Fruit fly (Drosophila melanogaster) whole organism, embryonic: ENCODE measurements around the gene gw.

Experiments
- Aef1 ChIP-seq: fragments of 200-800 bp; sonication (Bioruptor generic); IDR thresholded peaks from 3 replicates; pipeline ENCODE4 v1.3.6; 2022; ENCODE audit warnings: missing biosample characterization, missing genetic modification characterization
- CG10209 ChIP-seq: fragments of 200-800 bp; sonication (Bioruptor generic); optimal IDR thresholded peaks from 3 replicates; lab custom pipeline; 2017; ENCODE audit warnings: missing biosample characterization, mild to moderate bottlenecking, missing genetic modification characterization, missing genetic modification reagents
- CG10366 ChIP-seq: fragments of 200-800 bp; sonication (Bioruptor generic); IDR thresholded peaks from 2 replicates; pipeline ENCODE4 v1.3.6; 2022; ENCODE audit warnings: missing biosample characterization, missing genetic modification characterization
- CG10462 ChIP-seq: fragments of 200-800 bp; sonication (Bioruptor generic); optimal IDR thresholded peaks from 2 replicates; lab custom pipeline; 2016; ENCODE audit warnings: missing biosample characterization, missing genetic modification characterization
- CG12219 ChIP-seq: fragments of 200-800 bp; sonication (Bioruptor generic); optimal IDR thresholded peaks from 3 replicates; lab custom pipeline; 2018; ENCODE audit warnings: missing biosample characterization, mild to moderate bottlenecking, missing genetic modification characterization
- CG12391 ChIP-seq: fragments of 200-800 bp; sonication (Bioruptor generic); optimal IDR thresholded peaks from 3 replicates; lab custom pipeline; 2018; ENCODE audit warnings: missing biosample characterization, mild to moderate bottlenecking, missing genetic modification characterization, moderate library complexity
- CG13287 ChIP-seq: fragments of 200-800 bp; sonication (Bioruptor generic); IDR thresholded peaks from 2 replicates; pipeline ENCODE4 v1.3.6; 2022; ENCODE audit warnings: missing biosample characterization, missing genetic modification characterization; ENCODE audit not compliant: partially characterized antibody
- CG13296 ChIP-seq: fragments of 200-800 bp; sonication (Bioruptor generic); optimal IDR thresholded peaks from 3 replicates; lab custom pipeline; 2018; ENCODE audit warnings: missing biosample characterization, mild to moderate bottlenecking, missing genetic modification characterization
- CG13424 ChIP-seq: fragments of 200-800 bp; sonication (Bioruptor generic); optimal IDR thresholded peaks from 2 replicates; lab custom pipeline; 2019; ENCODE audit warnings: missing biosample characterization, mild to moderate bottlenecking, missing genetic modification characterization, moderate library complexity
- CG13894 ChIP-seq: fragments of 200-800 bp; sonication (Bioruptor generic); optimal IDR thresholded peaks from 3 replicates; lab custom pipeline; 2018; ENCODE audit warnings: missing biosample characterization, mild to moderate bottlenecking, missing genetic modification characterization, moderate library complexity
- CG1603 ChIP-seq: fragments of 200-800 bp; sonication (Bioruptor generic); optimal IDR thresholded peaks from 2 replicates; lab custom pipeline; 2019; ENCODE audit warnings: missing biosample characterization, mild to moderate bottlenecking, missing genetic modification characterization, moderate library complexity
- CG17328 ChIP-seq: fragments of 200-800 bp; sonication (Bioruptor generic); IDR thresholded peaks from 2 replicates; pipeline ENCODE4 v1.3.6; 2022; ENCODE audit warnings: missing biosample characterization, missing genetic modification characterization
- CG17829 ChIP-seq: fragments of 200-800 bp; optimal IDR thresholded peaks from 2 replicates; lab custom pipeline; 2019; ENCODE audit warnings: missing biosample characterization, mild to moderate bottlenecking, missing genetic modification characterization, moderate library complexity
- CG17912 ChIP-seq: fragments of 200-800 bp; sonication (Bioruptor generic); optimal IDR thresholded peaks from 2 replicates; lab custom pipeline; 2018; ENCODE audit warnings: missing biosample characterization, mild to moderate bottlenecking, missing genetic modification characterization
- CG2116 ChIP-seq: fragments of 200-800 bp; sonication (Bioruptor generic); optimal IDR thresholded peaks from 3 replicates; lab custom pipeline; 2018; ENCODE audit warnings: missing biosample characterization, mild to moderate bottlenecking, missing genetic modification characterization
- CG30403 ChIP-seq: fragments of 200-800 bp; sonication (Bioruptor generic); optimal IDR thresholded peaks from 3 replicates; lab custom pipeline; 2016; ENCODE audit warnings: missing biosample characterization, missing genetic modification characterization
- CG31388 ChIP-seq: fragments of 200-800 bp; sonication (Bioruptor generic); optimal IDR thresholded peaks from 2 replicates; lab custom pipeline; 2016; ENCODE audit warnings: missing biosample characterization, missing genetic modification characterization
- CG3163 ChIP-seq: fragments of 200-800 bp; sonication (Bioruptor generic); optimal IDR thresholded peaks from 3 replicates; lab custom pipeline; 2016; ENCODE audit warnings: missing biosample characterization, missing genetic modification characterization
- CG32532 ChIP-seq: fragments of 200-800 bp; sonication (Bioruptor generic); IDR thresholded peaks from 2 replicates; pipeline ENCODE4 v1.3.6; 2022; ENCODE audit warnings: missing biosample characterization, missing genetic modification characterization
- CG33213 ChIP-seq: fragments of 200-800 bp; sonication (Bioruptor generic); optimal IDR thresholded peaks from 3 replicates; lab custom pipeline; 2016; ENCODE audit warnings: missing biosample characterization, missing genetic modification characterization
- CG43689 ChIP-seq: fragments of 200-800 bp; sonication (Bioruptor generic); IDR thresholded peaks from 2 replicates; pipeline ENCODE4 v1.3.6; 2022; ENCODE audit warnings: missing biosample characterization, missing genetic modification characterization
- CG6175 ChIP-seq: fragments of 200-800 bp; sonication (Bioruptor generic); IDR thresholded peaks from 3 replicates; pipeline ENCODE4 v1.3.6; 2022; ENCODE audit warnings: missing biosample characterization, missing genetic modification characterization
- CG7928 ChIP-seq: fragments of 200-800 bp; sonication (Bioruptor generic); optimal IDR thresholded peaks from 2 replicates; lab custom pipeline; 2017; ENCODE audit warnings: missing biosample characterization, mild to moderate bottlenecking, missing genetic modification characterization
- CG8290 ChIP-seq, 3 experiments: fragments of 200-800 bp; sonication (Bioruptor generic); optimal IDR thresholded peaks; 2 replicates each; lab custom pipeline; 2016 to 2019; ENCODE audit warnings: missing biosample characterization in 3 of 3, missing genetic modification characterization in 3 of 3, mild to moderate bottlenecking in 2 of 3, moderate library complexity in 1 of 3
- CG8765 ChIP-seq: fragments of 200-800 bp; sonication (Bioruptor generic); IDR thresholded peaks from 2 replicates; pipeline ENCODE4 v1.3.6; 2022; ENCODE audit warnings: missing biosample characterization, missing genetic modification characterization
- CG9932 ChIP-seq: fragments of 200-800 bp; sonication (Bioruptor generic); IDR thresholded peaks from 2 replicates; pipeline ENCODE4 v1.3.6; 2022; ENCODE audit warnings: missing biosample characterization, missing genetic modification characterization
- CTCF ChIP-seq: fragments of 200-800 bp; sonication (Bioruptor generic); optimal IDR thresholded peaks from 2 replicates; lab custom pipeline; 2017; ENCODE audit warnings: missing biosample characterization, mild to moderate bottlenecking, missing genetic modification characterization, moderate library complexity
- Doc3 ChIP-seq: fragments of 200-800 bp; sonication (Bioruptor generic); IDR thresholded peaks from 3 replicates; pipeline ENCODE4 v1.3.6; 2022; ENCODE audit warnings: missing biosample characterization, missing genetic modification characterization; ENCODE audit not compliant: partially characterized antibody
- Fer3 ChIP-seq: fragments of 200-800 bp; sonication (Bioruptor generic); optimal IDR thresholded peaks from 2 replicates; lab custom pipeline; 2018; ENCODE audit warnings: missing biosample characterization, mild to moderate bottlenecking, missing genetic modification characterization, moderate library complexity
- Hsf ChIP-seq: fragments of 200-800 bp; sonication (Bioruptor generic); optimal IDR thresholded peaks from 3 replicates; lab custom pipeline; 2016; ENCODE audit warnings: missing biosample characterization, missing genetic modification characterization
- Med ChIP-seq: fragments of 200-800 bp; sonication (Bioruptor generic); peaks from one replicate; lab custom pipeline; 2016; ENCODE audit warnings: missing biosample characterization, missing genetic modification characterization, mild to moderate bottlenecking, inconsistent platforms, moderate library complexity
- Nf-YC ChIP-seq: fragments of 200-800 bp; optimal IDR thresholded peaks from 3 replicates; lab custom pipeline; 2019; ENCODE audit warnings: missing biosample characterization, mild to moderate bottlenecking, missing genetic modification characterization, moderate library complexity
- Optix ChIP-seq: fragments of 200-800 bp; sonication (Bioruptor generic); IDR thresholded peaks from 3 replicates; pipeline ENCODE4 v1.3.6; 2022; ENCODE audit warnings: missing biosample characterization, missing genetic modification characterization
- Ravus ChIP-seq: fragments of 200-800 bp; sonication (Bioruptor generic); IDR thresholded peaks from 2 replicates; pipeline ENCODE4 v1.3.6; 2022; ENCODE audit warnings: missing biosample characterization, missing genetic modification characterization
- Scr ChIP-seq: fragments of 200-800 bp; sonication (Bioruptor generic); IDR thresholded peaks from 2 replicates; pipeline ENCODE4 v1.3.6; 2022; ENCODE audit warnings: missing biosample characterization, missing genetic modification characterization; ENCODE audit not compliant: partially characterized antibody
- Sry-δ ChIP-seq: fragments of 200-800 bp; sonication (Bioruptor generic); optimal IDR thresholded peaks from 2 replicates; lab custom pipeline; 2016; ENCODE audit warnings: missing biosample characterization, missing genetic modification characterization
- Xrp1 ChIP-seq: fragments of 200-800 bp; sonication (Bioruptor generic); IDR thresholded peaks from 2 replicates; pipeline ENCODE4 v1.3.6; 2022; ENCODE audit warnings: missing biosample characterization, missing genetic modification characterization
- bbx ChIP-seq: fragments of 200-800 bp; sonication (Bioruptor generic); IDR thresholded peaks from 2 replicates; pipeline ENCODE4 v1.3.6; 2022; ENCODE audit warnings: missing biosample characterization, missing genetic modification characterization; ENCODE audit not compliant: partially characterized antibody
- bowl ChIP-seq: fragments of 200-800 bp; sonication (Bioruptor generic); IDR thresholded peaks from 2 replicates; pipeline ENCODE4 v1.3.6; 2022; ENCODE audit warnings: missing biosample characterization, missing genetic modification characterization
- br ChIP-seq: fragments of >200 bp; optimal IDR thresholded peaks from 2 replicates; lab custom pipeline; 2017
- chif ChIP-seq, 2 experiments: fragments of 200-800 bp; sonication (Bioruptor generic); optimal IDR thresholded peaks; 3 replicates each; lab custom pipeline; 2016; ENCODE audit warnings: missing biosample characterization in 2 of 2, missing genetic modification characterization in 2 of 2
- chinmo ChIP-seq: fragments of 200-800 bp; sonication (Bioruptor generic); IDR thresholded peaks from 4 replicates; pipeline ENCODE4 v1.3.6; 2022; ENCODE audit warnings: missing biosample characterization, missing genetic modification characterization; ENCODE audit not compliant: partially characterized antibody
- dmrt99B ChIP-seq: fragments of 200-800 bp; sonication (Bioruptor generic); optimal IDR thresholded peaks from 2 replicates; lab custom pipeline; 2018; ENCODE audit warnings: missing biosample characterization, mild to moderate bottlenecking, missing genetic modification characterization, moderate library complexity
- ewg ChIP-seq: fragments of 200-800 bp; sonication (Bioruptor generic); optimal IDR thresholded peaks from 3 replicates; lab custom pipeline; 2017; ENCODE audit warnings: mild to moderate bottlenecking, missing biosample characterization, missing genetic modification reagents, missing genetic modification characterization
- gem ChIP-seq: fragments of 200-800 bp; sonication (Bioruptor generic); optimal IDR thresholded peaks from 2 replicates; lab custom pipeline; 2019; ENCODE audit warnings: missing biosample characterization, mild to moderate bottlenecking, missing genetic modification characterization, moderate library complexity
- inv ChIP-seq: fragments of 200-800 bp; sonication (Bioruptor generic); IDR thresholded peaks from 2 replicates; pipeline ENCODE4 v1.3.6; 2022; ENCODE audit warnings: missing biosample characterization, missing genetic modification characterization; ENCODE audit not compliant: partially characterized antibody
- pzg ChIP-seq: fragments of 200-800 bp; sonication (Bioruptor generic); optimal IDR thresholded peaks from 3 replicates; lab custom pipeline; 2018; ENCODE audit warnings: missing biosample characterization, mild to moderate bottlenecking, missing genetic modification characterization, moderate library complexity
- ranshi ChIP-seq: fragments of 200-800 bp; sonication (Bioruptor generic); IDR thresholded peaks from 2 replicates; pipeline ENCODE4 v1.3.6; 2022; ENCODE audit warnings: missing biosample characterization, missing genetic modification characterization
- sob ChIP-seq: fragments of 200-800 bp; sonication (Bioruptor generic); IDR thresholded peaks from 2 replicates; pipeline ENCODE4 v1.3.6; 2022; ENCODE audit warnings: missing biosample characterization, missing genetic modification characterization
- tin ChIP-seq: fragments of 200-800 bp; sonication (Bioruptor generic); optimal IDR thresholded peaks from 3 replicates; lab custom pipeline; 2016; ENCODE audit warnings: missing biosample characterization, missing genetic modification characterization
- toy ChIP-seq: fragments of 200-800 bp; sonication (Bioruptor generic); IDR thresholded peaks from 2 replicates; pipeline ENCODE4 v1.3.6; 2022; ENCODE audit warnings: missing biosample characterization, missing genetic modification characterization

The gw gene

DNA sequence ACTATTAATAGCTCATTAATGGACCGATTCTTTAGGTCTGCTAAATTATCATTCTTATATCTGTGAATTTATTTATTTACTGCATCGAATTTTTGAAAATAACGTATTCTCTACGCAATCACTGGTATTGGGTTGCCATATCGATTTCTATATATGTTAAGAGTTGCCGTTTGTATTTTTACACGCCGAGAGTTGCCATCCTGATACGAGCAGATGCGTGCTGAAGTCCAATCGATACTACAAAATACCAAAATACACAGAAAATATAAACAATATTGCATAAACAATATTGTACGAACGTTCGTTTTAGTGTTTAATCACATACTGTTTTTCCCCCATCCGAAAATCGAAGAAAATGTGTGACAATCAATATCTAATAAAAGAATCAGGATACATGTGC is 37.1 kb upstream of the gw start, which contains the start of gene ey (continued):
- peak; percentile 79 for TF ChIP-seq CG1603 (tag; lab: Kevin White, UChicago)
- TF ChIP-seq CG17328, result no peak
- peak; percentile 41 for TF ChIP-seq Nf-YC (tag; lab: Kevin White, UChicago)
- no peak for TF ChIP-seq ranshi
- no peak for TF ChIP-seq Ravus (GFP tag; lab: Robert Waterston, UW)
- TF ChIP-seq chif (GFP tag; optimal IDR thresholded peaks at IDR 0.05; lab: Kevin White, UChicago), result peak in 1 of 2 experiments; percentile 9
- TF ChIP-seq Fer3 (tag; lab: Kevin White, UChicago), result peak; percentile 17
- peak; percentile 20; the same call in 1 of the 2 replicates for TF ChIP-seq inv
- no peak for TF ChIP-seq CG12219
- peak; percentile 13 for TF ChIP-seq CG13296 (GFP tag; lab: Kevin White, UChicago)
- TF ChIP-seq CG13894 (tag; lab: Kevin White, UChicago), result peak; percentile 48
- no peak for TF ChIP-seq Doc3 (GFP tag; lab: Robert Waterston, UW)
- TF ChIP-seq ewg (GFP tag; lab: Kevin White, UChicago), result no peak
- no peak for TF ChIP-seq dmrt99B (tag; lab: Kevin White, UChicago)
- 0 out of 4 replicates have a peak, but pooled peaks have one; percentile 37 for TF ChIP-seq chinmo (GFP tag; lab: Robert Waterston, UW)
- TF ChIP-seq br, result no peak
- TF ChIP-seq CG8290 (GFP tag; optimal IDR thresholded peaks at IDR 0.05; lab: Kevin White, UChicago), result peak; percentile 40
- peak in 1 of 2 experiments; percentile 81 for TF ChIP-seq CG8290 (tag; optimal IDR thresholded peaks at IDR 0.05; lab: Kevin White, UChicago)
- TF ChIP-seq CG31388 (GFP tag; lab: Kevin White, UChicago), result no peak
- TF ChIP-seq CG6175 (GFP tag; lab: Robert Waterston, UW), result no peak
- peak; percentile 38 for TF ChIP-seq Sry-δ (GFP tag; lab: Kevin White, UChicago)
- TF ChIP-seq sob, result no peak
- peak; percentile 9 for TF ChIP-seq CG30403 (GFP tag; lab: Kevin White, UChicago)
- TF ChIP-seq CG12391 (tag; lab: Kevin White, UChicago), result peak; percentile 36
- peak; percentile 17 for TF ChIP-seq CG3163 (GFP tag; lab: Kevin White, UChicago)
- TF ChIP-seq toy (GFP tag; lab: Robert Waterston, UW), result no peak
- TF ChIP-seq CG43689 (GFP tag; lab: Robert Waterston, UW), result no peak
- TF ChIP-seq CG10462 (GFP tag; lab: Kevin White, UChicago), result no peak
- no peak for TF ChIP-seq Hsf (GFP tag; lab: Kevin White, UChicago)
- TF ChIP-seq CG7928, result no peak
- TF ChIP-seq bowl (GFP tag; lab: Robert Waterston, UW), result no peak
- peak; percentile 90 for TF ChIP-seq CG33213
- no peak for TF ChIP-seq Optix (GFP tag; lab: Robert Waterston, UW)
- TF ChIP-seq CG10209, result no peak
- no peak for TF ChIP-seq tin (GFP tag; lab: Kevin White, UChicago)
- TF ChIP-seq Scr, result peak; percentile 4; the same call in 1 of the 2 replicates
- peak; percentile 28 for TF ChIP-seq gem (tag; lab: Kevin White, UChicago)
- TF ChIP-seq Xrp1 (GFP tag; lab: Robert Waterston, UW), result no peak
- peak; percentile 69 for TF ChIP-seq Med (GFP tag; lab: Kevin White, UChicago)
- TF ChIP-seq CG32532, result no peak
- peak; percentile 25 for TF ChIP-seq CG17829 (tag; lab: Kevin White, UChicago)
- no peak for TF ChIP-seq CG9932 (GFP tag; lab: Robert Waterston, UW)
- peak; percentile 39 for TF ChIP-seq CG17912 (GFP tag; lab: Kevin White, UChicago)
- no peak for TF ChIP-seq CG8765 (GFP tag; lab: Robert Waterston, UW)
- TF ChIP-seq bbx (GFP tag; lab: Robert Waterston, UW), result peak; percentile 32; the same call in 1 of the 2 replicates
- no peak for TF ChIP-seq CG13424
- no peak for TF ChIP-seq Aef1 (GFP tag; lab: Robert Waterston, UW)
- TF ChIP-seq CG13287 (GFP tag; lab: Robert Waterston, UW), result peak; percentile 64
- peak; percentile 67 for TF ChIP-seq CG2116 (GFP tag; lab: Kevin White, UChicago)
- no peak for TF ChIP-seq CG10366 (GFP tag; lab: Robert Waterston, UW)
- peak; percentile 89 for TF ChIP-seq pzg
- peak; percentile 67 for TF ChIP-seq CTCF (GFP tag; lab: Kevin White, UChicago)
